Worm (Caenorhabditis elegans): ENCODE measurements around the gene clr-1.

- no peak for TF ChIP-seq nhr-12 (tag; optimal IDR thresholded peaks at IDR 0.05)
- no peak for TF ChIP-seq ztf-11 (tag; optimal IDR thresholded peaks at IDR 0.05)
- TF ChIP-seq ceh-43 (GFP tag; optimal IDR thresholded peaks at IDR 0.05): no peak
- no peak for TF ChIP-seq pha-4 (tag; optimal IDR thresholded peaks at IDR 0.05)
- TF ChIP-seq zip-8 (tag; optimal IDR thresholded peaks at IDR 0.05): no peak
- no peak for TF ChIP-seq cnd-1 (tag; optimal IDR thresholded peaks at IDR 0.05)
- no peak for TF ChIP-seq hlh-1 (tag; optimal IDR thresholded peaks at IDR 0.05)
- TF ChIP-seq lin-13 (tag; optimal IDR thresholded peaks at IDR 0.05): no peak
- no peak for TF ChIP-seq elt-1 (tag; optimal IDR thresholded peaks at IDR 0.05; ENCODE audit: borderline replicate concordance, insufficient read depth)
- TF ChIP-seq nhr-237 (tag; optimal IDR thresholded peaks at IDR 0.05): no peak
- TF ChIP-seq unc-62 (GFP tag; optimal IDR thresholded peaks at IDR 0.05): no peak
- TF ChIP-seq snpc-4 (tag; optimal IDR thresholded peaks at IDR 0.05): no peak
- no peak for TF ChIP-seq blmp-1 (tag; optimal IDR thresholded peaks at IDR 0.05)
- TF ChIP-seq bed-3 (GFP tag; optimal IDR thresholded peaks at IDR 0.05): no peak
These were observed 29.3 kb upstream of the clr-1 start, which contains the start of gene dct-5 for ce11 chrII:5436833-5437232.

Measured in whole organism, mixed stage, embryonic.